Fruit fly (Drosophila melanogaster) whole organism, wandering third instar larva: ENCODE results near the gene Efhc1.1.
A peak's percentile ranks its signal among the peaks of the same experiment; 100 is the strongest.

Source experiments
- CG32264 ChIP-seq: fragments of 200-800 bp; sonication (Bioruptor generic); optimal IDR thresholded peaks from 2 replicates; lab custom pipeline; 2016; ENCODE audit warnings: missing biosample characterization, missing genetic modification characterization
- CG9705 ChIP-seq: fragments of 200-800 bp; sonication (Bioruptor generic); optimal IDR thresholded peaks from 2 replicates; lab custom pipeline; 2018; ENCODE audit warnings: missing biosample characterization, mild to moderate bottlenecking, missing genetic modification characterization
- Dfd ChIP-seq: fragments of >200 bp; optimal IDR thresholded peaks from 2 replicates; lab custom pipeline; 2017; ENCODE audit warnings: missing biosample characterization, missing genetic modification characterization
- Dif ChIP-seq: fragments of 200-275, 200-300 bp; sonication (Bioruptor generic); optimal IDR thresholded peaks from 2 replicates; lab custom pipeline; 2018; ENCODE audit warnings: missing biosample characterization, missing genetic modification characterization; ENCODE audit not compliant: partially characterized antibody
- GATAd ChIP-seq: sonication (Bioruptor generic); optimal IDR thresholded peaks from 2 replicates; lab custom pipeline; 2016; ENCODE audit warnings: missing biosample characterization, missing genetic modification characterization
- HLH106 ChIP-seq: fragments of 200-800 bp; optimal IDR thresholded peaks from 3 replicates; lab custom pipeline; 2019; ENCODE audit warnings: missing biosample characterization, mild to moderate bottlenecking, missing genetic modification characterization, moderate library complexity
- Hnf4 ChIP-seq: fragments of 200-800 bp; sonication (Bioruptor generic); optimal IDR thresholded peaks from 2 replicates; lab custom pipeline; 2016; ENCODE audit warnings: missing biosample characterization, mild to moderate bottlenecking, missing genetic modification characterization
- Hr83 ChIP-seq: fragments of 200-300 bp; sonication (Bioruptor generic); optimal IDR thresholded peaks from 2 replicates; lab custom pipeline; 2016; ENCODE audit warnings: missing biosample characterization, mild to moderate bottlenecking, missing genetic modification characterization, moderate library complexity; ENCODE audit not compliant: poor library complexity, severe bottlenecking
- Jra ChIP-seq: sonication (Bioruptor generic); optimal IDR thresholded peaks from 2 replicates; lab custom pipeline; 2016; ENCODE audit warnings: missing biosample characterization, missing genetic modification characterization
- Mio ChIP-seq: sonication (Bioruptor generic); optimal IDR thresholded peaks from 2 replicates; lab custom pipeline; 2016; ENCODE audit warnings: missing biosample characterization, missing genetic modification characterization
- Myc ChIP-seq: fragments of >200 bp; optimal IDR thresholded peaks from 2 replicates; lab custom pipeline; 2017
- OdsH ChIP-seq: fragments of 200-800 bp; sonication (Bioruptor generic); optimal IDR thresholded peaks from 2 replicates; lab custom pipeline; 2016; ENCODE audit warnings: missing biosample characterization, mild to moderate bottlenecking, missing genetic modification characterization
- Rel ChIP-seq, 2 experiments: fragments of 200-800 bp; sonication (Bioruptor generic) in 1 of 2; optimal IDR thresholded peaks; 2 replicates in 1 of 2; 3 replicates in 1 of 2; lab custom pipeline; 2016 to 2019; ENCODE audit warnings: mild to moderate bottlenecking in 2 of 2, missing biosample characterization in 2 of 2, missing genetic modification characterization in 2 of 2, moderate library complexity in 1 of 2
- Sp1 ChIP-seq: fragments of 200-800 bp; sonication (Bioruptor generic); optimal IDR thresholded peaks from 3 replicates; lab custom pipeline; 2019; ENCODE audit warnings: missing biosample characterization, mild to moderate bottlenecking, missing genetic modification characterization, moderate library complexity
- Vsx2 ChIP-seq: fragments of 200-300, 225-300 bp; sonication (Bioruptor generic); optimal IDR thresholded peaks from 2 replicates; lab custom pipeline; 2018; ENCODE audit warnings: missing biosample characterization, missing genetic modification characterization; ENCODE audit not compliant: partially characterized antibody
- br ChIP-seq: fragments of 200-800 bp; sonication (Bioruptor generic); optimal IDR thresholded peaks from 2 replicates; lab custom pipeline; 2016; ENCODE audit warnings: missing biosample characterization, missing genetic modification characterization
- brk ChIP-seq: fragments of 200-800 bp; sonication (Bioruptor generic); optimal IDR thresholded peaks from 2 replicates; lab custom pipeline; 2016; ENCODE audit warnings: missing biosample characterization, mild to moderate bottlenecking, missing genetic modification characterization
- dmrt93B ChIP-seq: fragments of 200-800 bp; sonication (Bioruptor generic); optimal IDR thresholded peaks from 2 replicates; lab custom pipeline; 2018; ENCODE audit warnings: missing biosample characterization, mild to moderate bottlenecking, missing genetic modification characterization
- dsf ChIP-seq: sonication (Bioruptor generic); optimal IDR thresholded peaks from 2 replicates; lab custom pipeline; 2016; ENCODE audit warnings: missing biosample characterization, missing genetic modification characterization, borderline replicate concordance
- ey ChIP-seq: fragments of 200-800 bp; sonication (Bioruptor generic); optimal IDR thresholded peaks from 2 replicates; lab custom pipeline; 2016; ENCODE audit warnings: missing biosample characterization, missing genetic modification characterization
- foxo ChIP-seq, 2 experiments: fragments of 200-800 bp; sonication (Bioruptor generic); optimal IDR thresholded peaks; 2 replicates in 1 of 2; 3 replicates in 1 of 2; lab custom pipeline; 2016 to 2017; ENCODE audit warnings: missing biosample characterization in 2 of 2, missing genetic modification characterization in 2 of 2
- fru ChIP-seq: fragments of 200-800 bp; sonication (Bioruptor generic); optimal IDR thresholded peaks from 3 replicates; lab custom pipeline; 2016; ENCODE audit warnings: missing biosample characterization, mild to moderate bottlenecking, missing genetic modification characterization
- h ChIP-seq: fragments of 200-800 bp; sonication (Bioruptor generic); optimal IDR thresholded peaks from 3 replicates; lab custom pipeline; 2016; ENCODE audit warnings: missing biosample characterization, mild to moderate bottlenecking, missing genetic modification characterization
- jim ChIP-seq: fragments of 175-275, 200-325 bp; sonication (Bioruptor generic); optimal IDR thresholded peaks from 2 replicates; lab custom pipeline; 2016; ENCODE audit warnings: missing biosample characterization, mild to moderate bottlenecking, missing genetic modification characterization
- pan ChIP-seq: fragments of >200 bp; optimal IDR thresholded peaks from 2 replicates; lab custom pipeline; 2017
- psq ChIP-seq: fragments of 200-800 bp; sonication (Bioruptor generic); optimal IDR thresholded peaks from 3 replicates; lab custom pipeline; 2017; ENCODE audit warnings: missing biosample characterization, mild to moderate bottlenecking, missing genetic modification characterization, moderate library complexity
- rgr ChIP-seq: fragments of 200-800 bp; sonication (Bioruptor generic); optimal IDR thresholded peaks from 3 replicates; lab custom pipeline; 2016; ENCODE audit warnings: missing biosample characterization, mild to moderate bottlenecking, missing genetic modification characterization
- sage ChIP-seq: fragments of 200-800 bp; sonication (Bioruptor generic); optimal IDR thresholded peaks from 2 replicates; lab custom pipeline; 2016; ENCODE audit warnings: missing biosample characterization, mild to moderate bottlenecking, missing genetic modification characterization
- sv ChIP-seq: fragments of 200-800 bp; sonication (Bioruptor generic); optimal IDR thresholded peaks from 3 replicates; lab custom pipeline; 2016; ENCODE audit warnings: missing biosample characterization, missing genetic modification characterization
- tai ChIP-seq: sonication (Bioruptor generic); optimal IDR thresholded peaks from 2 replicates; lab custom pipeline; 2016; ENCODE audit warnings: missing biosample characterization, missing genetic modification characterization
- woc ChIP-seq: sonication (Bioruptor generic); optimal IDR thresholded peaks from 2 replicates; lab custom pipeline; 2016; ENCODE audit warnings: missing biosample characterization, mild to moderate bottlenecking, missing genetic modification characterization

The Efhc1.1 gene

DNA sequence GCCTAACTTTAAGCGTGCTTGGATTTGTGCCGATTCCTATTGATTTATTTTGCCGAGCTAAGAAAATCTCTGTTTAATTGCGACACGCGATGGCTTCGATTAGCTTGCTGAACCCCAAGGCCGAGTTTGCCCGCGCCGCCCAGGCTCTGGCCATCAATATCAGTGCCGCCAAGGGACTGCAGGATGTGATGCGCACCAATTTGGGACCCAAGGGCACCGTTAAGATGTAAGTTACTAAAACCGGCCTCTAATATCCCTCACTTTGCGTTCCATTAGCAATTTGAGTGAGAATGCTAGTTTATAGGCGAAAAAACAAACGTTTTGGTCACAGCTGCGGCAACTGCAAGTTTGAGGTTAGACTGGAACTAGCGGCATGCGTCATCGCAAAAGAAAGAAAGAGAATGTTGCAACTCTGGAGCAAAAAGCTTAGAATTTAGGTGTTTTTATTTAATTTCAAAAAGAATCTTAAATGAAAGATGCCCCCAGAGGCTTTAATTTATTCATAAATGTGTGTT, 36.8 kb downstream of the Efhc1.1 start:
- TF ChIP-seq pan (lab: Kevin White, UChicago) (no peak), Jra (GFP tag; lab: Kevin White, UChicago) (peak; percentile 68), Dfd (GFP tag; lab: Kevin White, UChicago) (no peak), Mio (GFP tag; lab: Kevin White, UChicago) (no peak)

DNA sequence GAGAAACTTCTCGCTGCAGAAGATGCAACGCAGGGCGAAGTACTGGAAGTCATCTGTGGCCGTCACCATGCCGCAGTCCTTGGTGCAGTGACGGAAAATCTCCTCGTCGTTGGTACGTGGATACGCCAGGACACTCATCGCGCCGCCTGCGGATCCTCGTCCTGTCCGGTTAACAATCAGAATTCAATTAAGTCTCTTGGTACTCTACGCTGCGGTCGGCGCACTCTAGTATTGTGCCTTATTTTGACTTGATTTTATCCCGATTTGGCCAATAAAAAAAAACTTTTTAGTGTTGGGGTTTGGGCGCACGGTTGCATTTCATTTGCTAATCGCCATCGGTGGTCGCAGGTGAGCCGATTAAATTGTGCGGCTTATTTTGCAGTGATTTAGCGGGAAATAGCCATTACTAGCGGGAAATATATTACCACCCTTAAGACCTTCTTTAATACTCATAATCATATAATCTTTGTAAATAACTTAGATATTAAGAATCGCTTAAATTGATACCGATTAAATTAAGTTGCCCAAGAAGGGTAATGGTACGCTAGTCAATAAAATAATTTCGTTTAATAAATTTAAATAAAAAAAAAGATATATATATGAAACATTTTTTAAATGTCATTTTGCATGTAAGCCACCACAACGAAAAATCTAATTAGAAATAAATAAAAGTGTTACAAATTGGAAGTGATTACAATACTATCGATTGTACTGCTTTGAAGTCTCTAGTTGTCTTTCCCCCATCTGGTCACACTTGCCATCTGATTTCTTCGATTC, 37.4 kb downstream of the Efhc1.1 start, which contains the start of the genes CG8944 and CCT6:
TSS of gene CG8944 (minus strand) at position 327 of the 777 bp plus-strand sequence.
TSS of gene CCT6 (plus strand) at position 744 of the 777 bp plus-strand sequence.
- TF ChIP-seq psq (GFP tag; lab: Kevin White, UChicago) (peak; percentile 18), Myc (lab: Kevin White, UChicago) (peak; percentile 74), GATAd (no peak), Sp1 (GFP tag; lab: Kevin White, UChicago) (peak; percentile 4), CG9705 (GFP tag; lab: Kevin White, UChicago) (no peak), Rel (GFP tag; optimal IDR thresholded peaks at IDR 0.05; lab: Kevin White, UChicago) (no peak), Rel (tag; optimal IDR thresholded peaks at IDR 0.05; lab: Kevin White, UChicago) (peak; percentile 11), woc (peak; percentile 16), HLH106 (tag; lab: Kevin White, UChicago) (peak; percentile 21), Dif (GFP tag; lab: Kevin White, UChicago) (no peak), jim (GFP tag; lab: Kevin White, UChicago) (no peak)

DNA sequence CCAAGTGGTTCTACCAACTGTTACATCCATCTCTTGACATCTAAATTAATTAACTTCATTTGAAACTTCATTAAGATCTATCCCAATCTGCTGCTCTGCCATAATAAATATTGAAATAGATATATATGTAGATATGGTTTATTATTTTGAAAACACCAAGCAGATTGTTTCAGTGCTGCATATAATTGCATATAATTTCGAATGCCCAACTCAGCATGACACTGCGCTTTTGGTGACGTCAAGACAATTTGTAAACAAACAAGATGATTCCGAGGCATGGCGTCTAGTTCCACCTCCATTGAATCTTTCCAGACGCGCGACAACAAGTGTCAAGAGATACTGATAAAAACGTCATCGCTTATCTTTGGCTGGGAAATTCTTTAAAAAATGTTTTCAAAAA, 42.6 kb downstream of the Efhc1.1 start:
- TF ChIP-seq Mio (GFP tag; lab: Kevin White, UChicago) (no peak), psq (GFP tag; lab: Kevin White, UChicago) (no peak), fru (no peak), jim (GFP tag; lab: Kevin White, UChicago) (no peak), Hnf4 (GFP tag; lab: Kevin White, UChicago) (no peak), CG9705 (GFP tag; lab: Kevin White, UChicago) (no peak), pan (lab: Kevin White, UChicago) (no peak), dmrt93B (GFP tag; lab: Kevin White, UChicago) (no peak), CG32264 (GFP tag; lab: Kevin White, UChicago) (no peak), tai (no peak), HLH106 (tag; lab: Kevin White, UChicago) (no peak)
- TF ChIP-seq, all 38 proteins: peak for 0

DNA sequence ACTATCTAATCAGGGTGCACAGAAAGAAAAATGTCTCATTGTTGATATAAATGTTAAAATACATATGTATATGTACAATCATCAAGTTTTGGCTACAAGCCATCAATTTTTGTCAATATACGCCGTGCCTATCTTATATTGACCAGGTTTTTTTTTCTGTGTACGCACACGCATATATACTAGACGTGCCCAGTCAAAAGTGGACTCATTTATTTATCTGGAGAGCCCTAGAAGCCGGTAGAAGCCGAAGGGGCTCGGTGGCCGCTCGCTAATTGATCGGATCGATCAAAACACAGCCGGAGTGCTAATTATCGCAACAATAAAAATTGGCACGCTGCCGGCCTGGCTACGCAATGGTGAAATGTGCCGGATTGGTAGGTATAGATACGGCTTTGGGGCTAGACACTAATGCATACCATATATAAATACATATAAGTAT, 43.2 kb downstream of the Efhc1.1 start:
- TF ChIP-seq psq (GFP tag; lab: Kevin White, UChicago) (peak; percentile 61), Dif (GFP tag; lab: Kevin White, UChicago) (no peak), Rel (GFP tag; optimal IDR thresholded peaks at IDR 0.05; lab: Kevin White, UChicago) (no peak), Rel (tag; optimal IDR thresholded peaks at IDR 0.05; lab: Kevin White, UChicago) (peak; percentile 57), Hr83 (GFP tag; lab: Kevin White, UChicago) (peak; percentile 14), h (GFP tag; lab: Kevin White, UChicago) (peak; percentile 97), ey (GFP tag; lab: Kevin White, UChicago) (peak; percentile 84), CG9705 (GFP tag; lab: Kevin White, UChicago) (no peak), Jra (GFP tag; lab: Kevin White, UChicago) (peak; percentile 74), fru (peak; percentile 85), CG32264 (GFP tag; lab: Kevin White, UChicago) (peak; percentile 48), rgr (GFP tag; lab: Kevin White, UChicago) (peak; percentile 82), Dfd (GFP tag; lab: Kevin White, UChicago) (no peak), Hnf4 (GFP tag; lab: Kevin White, UChicago) (peak; percentile 84), Vsx2 (GFP tag; lab: Kevin White, UChicago) (no peak), Sp1 (GFP tag; lab: Kevin White, UChicago) (peak; percentile 84), HLH106 (tag; lab: Kevin White, UChicago) (peak; percentile 77), sv (GFP tag; lab: Kevin White, UChicago) (peak; percentile 55), sage (GFP tag; lab: Kevin White, UChicago) (no peak), br (peak; percentile 86), foxo (GFP tag; optimal IDR thresholded peaks at IDR 0.05; lab: Kevin White, UChicago) (peak; percentile 49 to 85), tai (no peak), dsf (no peak), brk (no peak), OdsH (GFP tag; lab: Kevin White, UChicago) (peak; percentile 82), woc (peak; percentile 52)
